Worm (Caenorhabditis elegans) whole organism, L3 larva: ENCODE data around the gene chil-9.

Source experiments
- ceh-16 ChIP-seq: sonication (generic microtip); optimal IDR thresholded peaks from 2 replicates; lab custom pipeline; 2017; ENCODE audit warnings: missing biosample characterization, missing genetic modification characterization
- ceh-9 ChIP-seq: sonication (generic microtip); optimal IDR thresholded peaks from 2 replicates; lab custom pipeline; 2018; ENCODE audit warnings: missing biosample characterization, missing genetic modification characterization
- elt-2 ChIP-seq: sonication (generic microtip); optimal IDR thresholded peaks from 2 replicates; lab custom pipeline; 2016; ENCODE audit warnings: missing genetic modification reagents, mild to moderate bottlenecking, missing genetic modification characterization, missing compliant biosample characterization
- fkh-10 ChIP-seq: sonication (generic microtip); optimal IDR thresholded peaks from 2 replicates; lab custom pipeline; 2017; ENCODE audit warnings: missing biosample characterization, missing genetic modification reagents, missing genetic modification characterization
- nfya-1 ChIP-seq: sonication (generic microtip); optimal IDR thresholded peaks from 2 replicates; lab custom pipeline; 2017; ENCODE audit warnings: missing genetic modification characterization, mild to moderate bottlenecking, missing compliant biosample characterization, antibody characterized with exemption, moderate library complexity; ENCODE audit not compliant: insufficient read depth
- sea-2 ChIP-seq: fragments of 150-350 bp; sonication (generic microtip); optimal IDR thresholded peaks from 4 replicates; lab custom pipeline; 2014; ENCODE audit warnings: missing biosample characterization, missing genetic modification reagents, missing genetic modification characterization

ce11 chrII:9891031-9891689 is 46.0 kb upstream of the chil-9 start, which contains the start of gene vgln-1:
- no peak for TF ChIP-seq nfya-1 (tag; lab: Kevin White, UChicago)
- TF ChIP-seq sea-2 (GFP tag; lab: Kevin White, UChicago), result no peak
- no peak for TF ChIP-seq ceh-16
- no peak for TF ChIP-seq fkh-10 (GFP tag; lab: Kevin White, UChicago)
- no peak for TF ChIP-seq ceh-9 (tag; lab: Kevin White, UChicago)
- TF ChIP-seq elt-2, result no peak
